Worm (Caenorhabditis elegans): ENCODE results near the gene clh-5.

- no peak for TF ChIP-seq mcd-1 (GFP tag; IDR thresholded peaks at IDR 0.05)
- no peak for TF ChIP-seq madf-6 (GFP tag; IDR thresholded peaks at IDR 0.05)
- no peak for TF ChIP-seq K12H6.12 (tag; optimal IDR thresholded peaks at IDR 0.05)
- no peak for TF ChIP-seq F10E7.11 (tag; optimal IDR thresholded peaks at IDR 0.05)
- no peak for TF ChIP-seq sea-2 (GFP tag; IDR thresholded peaks at IDR 0.05)
- TF ChIP-seq ztf-28 (GFP tag; IDR thresholded peaks at IDR 0.05): no peak
- no peak for TF ChIP-seq let-607 (tag; optimal IDR thresholded peaks at IDR 0.05)
- no peak for TF ChIP-seq attf-6 (GFP tag; IDR thresholded peaks at IDR 0.05)
- TF ChIP-seq nhr-179 (tag; optimal IDR thresholded peaks at IDR 0.05): no peak
- TF ChIP-seq hsf-1 (GFP tag; IDR thresholded peaks at IDR 0.05): no peak
- no peak for TF ChIP-seq ama-1 (optimal IDR thresholded peaks at IDR 0.05)
- TF ChIP-seq ama-1 (GFP tag; optimal IDR thresholded peaks at IDR 0.05): peak in 1 of 2 experiments; percentile 7
- no peak for TF ChIP-seq sdz-38 (tag; optimal IDR thresholded peaks at IDR 0.05)
- TF ChIP-seq repo-1 (tag; optimal IDR thresholded peaks at IDR 0.05): no peak
- no peak for TF ChIP-seq hrde-1 (tag; optimal IDR thresholded peaks at IDR 0.05; ENCODE audit: borderline replicate concordance)
These were observed 19.4 kb upstream of the clh-5 start for ce11 chrII:9117789-9118242.
